Fruit fly (Drosophila melanogaster) whole organism: Measurements from ENCODE around the gene inaE.

Source experiments
- CG8478 ChIP-seq: fragments of >200 bp; optimal IDR thresholded peaks from 2 replicates; lab custom pipeline; 2018; ENCODE audit warnings: inconsistent platforms
- Dll ChIP-seq: fragments of >200 bp; optimal IDR thresholded peaks from 2 replicates; lab custom pipeline; 2017
- EcR ChIP-seq, 2 experiments: fragments of >200 bp; optimal IDR thresholded peaks; 2 replicates each; lab custom pipeline; 2017; ENCODE audit warnings: missing biosample characterization in 2 of 2, missing genetic modification characterization in 2 of 2, missing genetic modification reagents in 2 of 2
- pan ChIP-seq: fragments of >200 bp; optimal IDR thresholded peaks from 2 replicates; lab custom pipeline; 2017
- psq ChIP-seq: fragments of >200 bp; optimal IDR thresholded peaks from 2 replicates; lab custom pipeline; 2017
- usp ChIP-seq: fragments of >200 bp; optimal IDR thresholded peaks from 2 replicates; lab custom pipeline; 2017; ENCODE audit warnings: missing biosample characterization, missing genetic modification characterization, mixed read lengths

inaE gene

dm6 chrX:13843487-13843886 lies 60.0 kb downstream of the inaE start:
- TF ChIP-seq pan (no peak), usp (GFP tag; lab: Kevin White, UChicago) (no peak), EcR (GFP tag; optimal IDR thresholded peaks at IDR 0.05; lab: Kevin White, UChicago) (no peak), psq (lab: Kevin White, UChicago) (no peak), Dll (lab: Kevin White, UChicago) (no peak), CG8478 (lab: Kevin White, UChicago) (no peak)

DNA sequence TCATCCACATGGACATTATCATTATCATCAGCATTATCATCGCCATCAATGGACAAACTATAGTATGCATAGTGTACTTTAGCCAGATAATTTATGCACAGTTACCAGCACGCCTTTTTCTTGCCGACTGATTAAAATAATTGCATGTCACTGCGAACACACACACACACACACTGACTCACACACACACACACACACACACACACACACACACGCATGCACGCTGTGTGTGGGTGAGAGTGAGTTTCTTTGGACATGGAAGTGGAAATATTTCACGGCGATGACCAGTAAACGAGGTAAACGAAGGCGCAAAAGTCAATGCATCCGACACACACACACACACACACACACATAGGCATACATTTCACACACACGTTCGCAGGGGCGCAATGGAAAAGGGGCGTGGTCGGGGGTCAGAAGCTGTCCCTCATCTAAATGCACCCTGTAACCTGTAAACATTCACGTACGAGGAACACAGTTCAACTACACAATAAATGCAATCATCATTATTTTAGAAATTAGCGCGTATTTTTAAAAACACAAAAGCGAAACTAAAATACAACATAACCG lies 60.9 kb downstream of the inaE start:
- TF ChIP-seq psq (lab: Kevin White, UChicago) (no peak), CG8478 (lab: Kevin White, UChicago) (no peak), EcR (GFP tag; optimal IDR thresholded peaks at IDR 0.05; lab: Kevin White, UChicago) (no peak), pan (no peak), usp (GFP tag; lab: Kevin White, UChicago) (no peak), Dll (lab: Kevin White, UChicago) (no peak)

DNA sequence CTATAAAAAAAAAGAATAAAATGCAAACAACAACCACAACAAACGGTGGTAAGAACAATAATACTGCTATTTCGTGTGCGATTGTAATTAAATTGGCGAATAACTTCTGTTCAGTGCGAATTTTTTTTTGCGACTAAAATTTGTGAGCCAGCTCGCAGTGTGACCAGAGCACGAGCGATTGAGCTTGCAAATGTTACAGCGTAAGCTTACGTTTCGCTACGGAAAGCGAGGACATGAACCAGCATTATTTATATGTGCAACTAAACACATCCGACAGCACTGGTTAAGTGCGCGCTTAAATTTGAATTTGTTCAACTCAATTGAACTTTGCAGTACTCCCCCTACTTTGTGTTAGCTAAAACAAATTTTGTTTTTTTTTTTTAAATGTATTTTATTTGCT lies 62.2 kb downstream of the inaE start, which contains the start of gene AMPdeam:
AMPdeam (minus strand) TSS at position 139 of the 400 bp plus-strand sequence.
- TF ChIP-seq CG8478 (lab: Kevin White, UChicago), result no peak
- TF ChIP-seq psq (lab: Kevin White, UChicago), result no peak
- TF ChIP-seq pan, result no peak
- TF ChIP-seq usp (GFP tag; lab: Kevin White, UChicago), result no peak
- no peak for TF ChIP-seq Dll (lab: Kevin White, UChicago)
- TF ChIP-seq EcR (GFP tag; optimal IDR thresholded peaks at IDR 0.05; lab: Kevin White, UChicago), result no peak
